Fruit fly (Drosophila melanogaster) whole organism, embryonic: Measurements from ENCODE around the gene RIOK2.

Experiments
- Atf3 ChIP-seq: fragments of 200-800 bp; sonication (Bioruptor generic); optimal IDR thresholded peaks from 3 replicates; lab custom pipeline; 2016; ENCODE audit warnings: missing biosample characterization, missing genetic modification characterization
- CG12769 ChIP-seq: fragments of 200-800 bp; sonication (Bioruptor generic); optimal IDR thresholded peaks from 2 replicates; lab custom pipeline; 2019; ENCODE audit warnings: missing biosample characterization, mild to moderate bottlenecking, missing genetic modification characterization, moderate library complexity
- CG3163 ChIP-seq: fragments of 200-800 bp; sonication (Bioruptor generic); optimal IDR thresholded peaks from 3 replicates; lab custom pipeline; 2016; ENCODE audit warnings: missing biosample characterization, missing genetic modification characterization
- CG3838 ChIP-seq: fragments of 200-800 bp; sonication (Bioruptor generic); optimal IDR thresholded peaks from 3 replicates; lab custom pipeline; 2016; ENCODE audit warnings: missing biosample characterization, missing genetic modification characterization
- CG4424 ChIP-seq: fragments of 200-800 bp; sonication (Bioruptor generic); optimal IDR thresholded peaks from 3 replicates; lab custom pipeline; 2016; ENCODE audit warnings: missing biosample characterization, missing genetic modification characterization
- CG8290 ChIP-seq, 3 experiments: fragments of 200-800 bp; sonication (Bioruptor generic); optimal IDR thresholded peaks; 2 replicates each; lab custom pipeline; 2016 to 2019; ENCODE audit warnings: missing biosample characterization in 3 of 3, missing genetic modification characterization in 3 of 3, mild to moderate bottlenecking in 2 of 3, moderate library complexity in 1 of 3
- CG9727 ChIP-seq: fragments of 200-800 bp; sonication (Bioruptor generic); optimal IDR thresholded peaks from 3 replicates; lab custom pipeline; 2017; ENCODE audit warnings: missing biosample characterization, mild to moderate bottlenecking, missing genetic modification characterization
- Deaf1 ChIP-seq: fragments of 200-800 bp; optimal IDR thresholded peaks from 3 replicates; lab custom pipeline; 2019; ENCODE audit warnings: missing biosample characterization, mild to moderate bottlenecking, missing genetic modification characterization, moderate library complexity
- Hr3 ChIP-seq: fragments of 200-800 bp; sonication (Bioruptor generic); optimal IDR thresholded peaks from 3 replicates; lab custom pipeline; 2016; ENCODE audit warnings: missing biosample characterization, missing genetic modification characterization
- Med ChIP-seq: fragments of 200-800 bp; sonication (Bioruptor generic); peaks from one replicate; lab custom pipeline; 2016; ENCODE audit warnings: missing biosample characterization, missing genetic modification characterization, mild to moderate bottlenecking, inconsistent platforms, moderate library complexity
- PHDP ChIP-seq: fragments of 200-800 bp; sonication (Bioruptor generic); optimal IDR thresholded peaks from 3 replicates; lab custom pipeline; 2018; ENCODE audit warnings: missing biosample characterization, mild to moderate bottlenecking, missing genetic modification characterization, moderate library complexity
- Trl ChIP-seq, 3 experiments: fragments of >200 bp in 2 of 3; fragments of 200-800 bp in 1 of 3; sonication (Bioruptor generic) in 1 of 3; optimal IDR thresholded peaks; 2 replicates in 1 of 3; 3 replicates in 2 of 3; lab custom pipeline; 2016 to 2017; ENCODE audit warnings: missing biosample characterization in 1 of 3, missing genetic modification characterization in 1 of 3
- chinmo ChIP-seq: fragments of 200-800 bp; sonication (Bioruptor generic); IDR thresholded peaks from 4 replicates; pipeline ENCODE4 v1.3.6; 2022; ENCODE audit warnings: missing biosample characterization, missing genetic modification characterization; ENCODE audit not compliant: partially characterized antibody
- exex ChIP-seq: fragments of 200-800 bp; sonication (Bioruptor generic); optimal IDR thresholded peaks from 4 replicates; lab custom pipeline; 2018; ENCODE audit warnings: missing biosample characterization, mild to moderate bottlenecking, missing genetic modification characterization, moderate library complexity
- lab ChIP-seq: fragments of 200-800 bp; sonication (Bioruptor generic); optimal IDR thresholded peaks from 3 replicates; lab custom pipeline; 2017; ENCODE audit warnings: missing biosample characterization, missing genetic modification characterization, mild to moderate bottlenecking, moderate library complexity, missing genetic modification reagents
- sens ChIP-seq: fragments of 200-800 bp; sonication (Bioruptor generic); peaks from one replicate; lab custom pipeline; 2016; ENCODE audit warnings: missing biosample characterization, missing genetic modification characterization
- tna ChIP-seq: fragments of 200-800 bp; sonication (Bioruptor generic); IDR thresholded peaks from 2 replicates; pipeline ENCODE4 v1.3.6; 2022; ENCODE audit warnings: missing biosample characterization, missing genetic modification characterization; ENCODE audit not compliant: partially characterized antibody

Gene RIOK2

DNA sequence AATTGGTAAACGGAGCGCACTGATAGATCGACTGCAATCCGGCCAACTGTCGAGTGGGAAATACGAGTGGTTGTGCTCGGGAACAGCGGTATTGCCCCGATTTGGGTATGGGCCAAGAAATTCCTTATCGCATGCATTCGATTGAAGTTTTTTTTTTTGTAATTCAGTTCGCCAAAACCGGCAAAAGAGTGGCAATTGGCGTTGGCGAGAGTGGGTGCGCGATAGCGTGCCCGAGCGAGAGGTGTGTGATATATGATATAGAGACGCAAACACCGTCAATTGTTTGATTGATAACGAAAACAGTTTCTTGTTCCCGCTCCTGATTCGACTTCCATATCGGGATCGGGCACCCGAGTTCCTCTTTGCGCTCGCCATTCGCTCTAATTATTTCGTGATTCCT, 48.1 kb downstream of the RIOK2 start, which contains the start of gene CG31087 (continued):
- TF ChIP-seq Atf3 (GFP tag; lab: Kevin White, UChicago) (no peak), CG4424 (GFP tag; lab: Kevin White, UChicago) (no peak), sens (peak; percentile 67), Deaf1 (tag; lab: Kevin White, UChicago) (peak; percentile 51), exex (tag; lab: Kevin White, UChicago) (peak; percentile 56), CG3163 (GFP tag; lab: Kevin White, UChicago) (no peak), tna (GFP tag; lab: Robert Waterston, UW) (no peak), lab (GFP tag; lab: Kevin White, UChicago) (peak; percentile 50), Hr3 (GFP tag; lab: Kevin White, UChicago) (no peak), CG12769 (tag; lab: Kevin White, UChicago) (peak; percentile 40)

DNA sequence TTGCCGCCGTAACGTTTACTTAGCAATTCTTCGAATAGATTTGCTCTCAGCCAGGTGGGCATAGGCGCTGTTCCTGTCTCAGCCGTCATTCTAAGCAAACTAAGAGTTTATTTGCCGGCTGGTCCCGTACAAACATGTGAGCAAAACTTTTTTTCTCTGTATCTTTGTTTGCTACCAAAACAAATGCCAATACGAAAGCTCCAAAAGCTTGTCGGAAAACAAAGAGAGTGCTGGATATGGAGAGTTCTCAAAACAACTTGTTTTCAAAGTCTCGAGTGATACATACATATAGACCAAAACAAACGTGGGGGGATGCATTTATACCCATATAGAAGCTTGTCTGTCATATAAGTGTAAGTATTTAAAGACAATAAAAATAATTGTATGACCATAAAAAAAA, 50.4 kb downstream of the RIOK2 start, which contains the start of gene CG10559:
Gene CG10559, minus strand, starts transcription at position 101 of the 400 bp plus-strand sequence.
- TF ChIP-seq Med (GFP tag; lab: Kevin White, UChicago): peak; percentile 42
- 0 out of 4 replicates have a peak, but pooled peaks have one; percentile 24 for TF ChIP-seq chinmo (GFP tag; lab: Robert Waterston, UW)
- no peak for TF ChIP-seq CG9727 (GFP tag; lab: Kevin White, UChicago)
- TF ChIP-seq CG3838: no peak
- TF ChIP-seq PHDP (tag; lab: Kevin White, UChicago): peak; percentile 1
- TF ChIP-seq sens: peak; percentile 18
- TF ChIP-seq Trl (optimal IDR thresholded peaks at IDR 0.05; lab: Kevin White, UChicago): peak in 1 of 2 experiments; percentile 18
- no peak for TF ChIP-seq Trl (GFP tag; optimal IDR thresholded peaks at IDR 0.05; lab: Kevin White, UChicago)
- no peak for TF ChIP-seq CG8290 (GFP tag; optimal IDR thresholded peaks at IDR 0.05; lab: Kevin White, UChicago)
- TF ChIP-seq CG8290 (tag; optimal IDR thresholded peaks at IDR 0.05; lab: Kevin White, UChicago): peak in 1 of 2 experiments; percentile 13
- TF ChIP-seq CG3163 (GFP tag; lab: Kevin White, UChicago): peak; percentile 44
